Worm (Caenorhabditis elegans): ENCODE measurements around the gene C42D4.13.

C42D4.13 gene

DNA sequence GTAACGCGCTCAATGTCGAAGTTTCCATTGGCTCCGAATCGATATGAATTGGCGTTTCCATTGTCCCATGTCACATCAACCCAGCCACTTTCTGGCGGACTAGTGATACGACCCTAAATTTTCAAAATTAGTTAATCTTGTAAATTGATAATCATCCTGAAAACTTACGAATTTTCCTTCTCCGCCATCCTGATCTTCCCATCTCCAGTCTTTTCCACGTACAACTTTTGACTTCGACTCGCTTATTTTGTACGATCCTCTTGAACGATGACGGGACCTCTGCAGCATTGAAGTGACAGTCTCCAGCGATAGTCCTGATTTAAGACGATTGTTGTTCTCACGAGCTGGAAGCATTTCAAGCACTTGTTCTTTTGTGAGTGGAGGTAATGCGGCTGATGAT, 48.8 kb downstream of the C42D4.13 start:
- TF ChIP-seq tbx-9 (tag; optimal IDR thresholded peaks at IDR 0.05; ENCODE audit: borderline replicate concordance) = no peak
- no peak for TF ChIP-seq bed-2 (GFP tag; IDR thresholded peaks at IDR 0.05)
- no peak for TF ChIP-seq nhr-179 (tag; optimal IDR thresholded peaks at IDR 0.05)
- no peak for TF ChIP-seq lsl-1 (GFP tag; optimal IDR thresholded peaks at IDR 0.05)
- TF ChIP-seq ztf-3 (GFP tag; optimal IDR thresholded peaks at IDR 0.05) = no peak
- TF ChIP-seq ceh-100 (GFP tag; IDR thresholded peaks at IDR 0.05) = no peak
- TF ChIP-seq attf-3 (GFP tag; conservative IDR thresholded peaks at IDR 0.05) = no peak
- no peak for TF ChIP-seq hlh-12 (tag; optimal IDR thresholded peaks at IDR 0.05)
